Fruit fly (Drosophila melanogaster) whole organism, prepupa: ENCODE measurements around the gene CG7675.

ENCODE experiments used
- Blimp-1 ChIP-seq: fragments of 200-800 bp; sonication (Bioruptor generic); optimal IDR thresholded peaks from 3 replicates; lab custom pipeline; 2017; ENCODE audit warnings: missing biosample characterization, missing genetic modification characterization, mild to moderate bottlenecking, moderate library complexity, missing genetic modification reagents
- CG10631 ChIP-seq: fragments of 200-800 bp; sonication (Bioruptor generic); optimal IDR thresholded peaks from 2 replicates; lab custom pipeline; 2016; ENCODE audit warnings: missing biosample characterization, missing genetic modification characterization
- CG11902 ChIP-seq: fragments of 200-800 bp; sonication (Bioruptor generic); optimal IDR thresholded peaks from 3 replicates; lab custom pipeline; 2016; ENCODE audit warnings: missing biosample characterization, missing genetic modification characterization
- CG15336 ChIP-seq: fragments of 200-800 bp; sonication (Bioruptor generic); IDR thresholded peaks from 2 replicates; pipeline ENCODE4 v1.3.6; 2022; ENCODE audit warnings: missing biosample characterization, missing genetic modification characterization
- CG16779 ChIP-seq: fragments of 200-800 bp; sonication (Bioruptor generic); optimal IDR thresholded peaks from 3 replicates; lab custom pipeline; 2017; ENCODE audit warnings: missing biosample characterization, mild to moderate bottlenecking, missing genetic modification characterization
- CG31627 ChIP-seq: fragments of 200-800 bp; sonication (Bioruptor generic); optimal IDR thresholded peaks from 3 replicates; lab custom pipeline; 2016; ENCODE audit warnings: missing biosample characterization, missing genetic modification characterization
- CG34406 ChIP-seq: fragments of 200-800 bp; sonication (Bioruptor generic); optimal IDR thresholded peaks from 3 replicates; lab custom pipeline; 2016; ENCODE audit warnings: missing biosample characterization, missing genetic modification characterization
- CG3919 ChIP-seq: fragments of 200-800 bp; sonication (Bioruptor generic); optimal IDR thresholded peaks from 3 replicates; lab custom pipeline; 2016; ENCODE audit warnings: missing biosample characterization, missing genetic modification characterization
- CG6163 ChIP-seq: fragments of 200-800 bp; sonication (Bioruptor generic); IDR thresholded peaks from 3 replicates; pipeline ENCODE4 v1.3.6; 2022; ENCODE audit warnings: missing biosample characterization, missing genetic modification characterization
- CG6854 ChIP-seq: fragments of 200-800 bp; sonication (Bioruptor generic); optimal IDR thresholded peaks from 2 replicates; lab custom pipeline; 2017; ENCODE audit warnings: missing biosample characterization, mild to moderate bottlenecking, missing genetic modification characterization
- CG7368 ChIP-seq: fragments of 200-800 bp; sonication (Bioruptor generic); optimal IDR thresholded peaks from 3 replicates; lab custom pipeline; 2016; ENCODE audit warnings: missing biosample characterization, missing genetic modification characterization
- CG8119 ChIP-seq: fragments of 200-800 bp; sonication (Bioruptor generic); IDR thresholded peaks from 3 replicates; pipeline ENCODE4 v1.3.6; 2022; ENCODE audit warnings: missing biosample characterization, missing genetic modification characterization
- CG8319 ChIP-seq: fragments of 200-800 bp; sonication (Bioruptor generic); optimal IDR thresholded peaks from 3 replicates; lab custom pipeline; 2016; ENCODE audit warnings: missing biosample characterization, missing genetic modification characterization
- CG8632 ChIP-seq: fragments of 200-800 bp; sonication (Bioruptor generic); optimal IDR thresholded peaks from 3 replicates; lab custom pipeline; 2016; ENCODE audit warnings: missing biosample characterization, missing genetic modification characterization
- CG9139 ChIP-seq: fragments of 200-800 bp; sonication (Bioruptor generic); optimal IDR thresholded peaks from 3 replicates; lab custom pipeline; 2017; ENCODE audit warnings: missing biosample characterization, mild to moderate bottlenecking, missing genetic modification characterization
- Eip78C ChIP-seq: fragments of 200-800 bp; sonication (Bioruptor generic); peaks from one replicate; lab custom pipeline; 2016; ENCODE audit warnings: missing biosample characterization, missing genetic modification characterization
- Ets96B ChIP-seq: fragments of 200-800 bp; optimal IDR thresholded peaks from 2 replicates; lab custom pipeline; 2019; ENCODE audit warnings: missing biosample characterization, mild to moderate bottlenecking, missing genetic modification characterization, moderate library complexity
- Gug ChIP-seq: fragments of 200-800 bp; sonication (Bioruptor generic); IDR thresholded peaks from 2 replicates; pipeline ENCODE4 v1.3.6; 2022; ENCODE audit warnings: missing biosample characterization, missing genetic modification characterization
- Hr4 ChIP-seq: fragments of 200-800 bp; sonication (Bioruptor generic); optimal IDR thresholded peaks from 3 replicates; lab custom pipeline; 2016; ENCODE audit warnings: missing biosample characterization, missing genetic modification characterization
- Lpt ChIP-seq: fragments of 200-800 bp; sonication (Bioruptor generic); optimal IDR thresholded peaks from 3 replicates; lab custom pipeline; 2016; ENCODE audit warnings: missing biosample characterization, missing genetic modification characterization
- Met ChIP-seq: fragments of 200-800 bp; sonication (Bioruptor generic); optimal IDR thresholded peaks from 3 replicates; lab custom pipeline; 2016; ENCODE audit warnings: missing biosample characterization, missing genetic modification characterization
- OdsH ChIP-seq: fragments of 200-800 bp; sonication (Bioruptor generic); optimal IDR thresholded peaks from 3 replicates; lab custom pipeline; 2016; ENCODE audit warnings: missing biosample characterization, missing genetic modification characterization
- Smox ChIP-seq: fragments of 200-800 bp; sonication (Bioruptor generic); optimal IDR thresholded peaks from 3 replicates; lab custom pipeline; 2016; ENCODE audit warnings: missing biosample characterization, missing genetic modification characterization
- Sox102F ChIP-seq: fragments of 200-800 bp; sonication (Bioruptor generic); optimal IDR thresholded peaks from 2 replicates; lab custom pipeline; 2016; ENCODE audit warnings: missing biosample characterization, mild to moderate bottlenecking, missing genetic modification characterization
- achi ChIP-seq: fragments of 200-800 bp; sonication (Bioruptor generic); optimal IDR thresholded peaks from 3 replicates; lab custom pipeline; 2016; ENCODE audit warnings: missing biosample characterization, missing genetic modification characterization
- acj6 ChIP-seq: fragments of 200-800 bp; sonication (Bioruptor generic); optimal IDR thresholded peaks from 3 replicates; lab custom pipeline; 2016; ENCODE audit warnings: missing biosample characterization, missing genetic modification characterization
- dac ChIP-seq: fragments of 200-800 bp; sonication (Bioruptor generic); optimal IDR thresholded peaks from 2 replicates; lab custom pipeline; 2017; ENCODE audit warnings: missing biosample characterization, mild to moderate bottlenecking, missing genetic modification characterization
- dsx ChIP-seq: fragments of 200-800 bp; optimal IDR thresholded peaks from 3 replicates; lab custom pipeline; 2019; ENCODE audit warnings: missing biosample characterization, mild to moderate bottlenecking, missing genetic modification characterization, moderate library complexity; ENCODE audit not compliant: poor library complexity, severe bottlenecking
- eg ChIP-seq: fragments of 200-800 bp; sonication (Bioruptor generic); IDR thresholded peaks from 3 replicates; pipeline ENCODE4 v1.3.6; 2022; ENCODE audit warnings: missing biosample characterization, missing genetic modification characterization
- esn ChIP-seq: fragments of 200-800 bp; sonication (Bioruptor generic); optimal IDR thresholded peaks from 2 replicates; lab custom pipeline; 2016; ENCODE audit warnings: missing biosample characterization, mild to moderate bottlenecking, missing genetic modification characterization, moderate library complexity
- fd59A ChIP-seq: fragments of 200-800 bp; sonication (Bioruptor generic); optimal IDR thresholded peaks from 2 replicates; lab custom pipeline; 2017; ENCODE audit warnings: missing biosample characterization, mild to moderate bottlenecking, missing genetic modification characterization, missing genetic modification reagents
- lz ChIP-seq: fragments of 200-800 bp; sonication (Bioruptor generic); optimal IDR thresholded peaks from 3 replicates; lab custom pipeline; 2016; ENCODE audit warnings: missing biosample characterization, missing genetic modification characterization
- net ChIP-seq: fragments of 200-800 bp; sonication (Bioruptor generic); optimal IDR thresholded peaks from 3 replicates; lab custom pipeline; 2016; ENCODE audit warnings: missing biosample characterization, missing genetic modification characterization
- pdm3 ChIP-seq: fragments of 200-800 bp; sonication (Bioruptor generic); optimal IDR thresholded peaks from 3 replicates; lab custom pipeline; 2016; ENCODE audit warnings: missing biosample characterization, missing genetic modification characterization
- salr ChIP-seq, 2 experiments: fragments of 200-800 bp; sonication (Bioruptor generic); optimal IDR thresholded peaks; 3 replicates each; lab custom pipeline; 2016 to 2018; ENCODE audit warnings: missing biosample characterization in 2 of 2, missing genetic modification characterization in 2 of 2, mild to moderate bottlenecking in 1 of 2
- spab ChIP-seq: fragments of 200-800 bp; sonication (Bioruptor generic); optimal IDR thresholded peaks from 2 replicates; lab custom pipeline; 2017; ENCODE audit warnings: missing biosample characterization, mild to moderate bottlenecking, missing genetic modification characterization, missing genetic modification reagents
- ss ChIP-seq, 2 experiments: fragments of 200-800 bp; sonication (Bioruptor generic); optimal IDR thresholded peaks; 2 replicates in 1 of 2; 3 replicates in 1 of 2; lab custom pipeline; 2017 to 2018; ENCODE audit warnings: mild to moderate bottlenecking in 2 of 2, missing biosample characterization in 2 of 2, missing genetic modification characterization in 2 of 2, moderate library complexity in 1 of 2
- topi ChIP-seq: fragments of 200-800 bp; sonication (Bioruptor generic); optimal IDR thresholded peaks from 3 replicates; lab custom pipeline; 2016; ENCODE audit warnings: missing biosample characterization, missing genetic modification characterization

CG7675 gene

dm6 chr3R:18384972-18385371 is 4.0 kb upstream of the CG7675 start, which contains the start of gene CG14309:
CG14309 (minus strand) TSS chr3R:18385072.
- TF ChIP-seq CG10631 (GFP tag; lab: Kevin White, UChicago) = no peak
- TF ChIP-seq spab (GFP tag; lab: Kevin White, UChicago) = no peak
- no peak for TF ChIP-seq net (GFP tag; lab: Kevin White, UChicago)
- TF ChIP-seq Ets96B (tag; lab: Kevin White, UChicago) = no peak
- TF ChIP-seq Hr4 = no peak

dm6 chr3R:18380251-18380812 is 646 bp downstream of the CG7675 start:
- TF ChIP-seq dsx (no peak), Hr4 (no peak), Met (GFP tag; lab: Kevin White, UChicago) (no peak), CG7368 (GFP tag; lab: Kevin White, UChicago) (no peak), Smox (GFP tag; lab: Kevin White, UChicago) (no peak), Blimp-1 (GFP tag; lab: Kevin White, UChicago) (peak; percentile 73), Eip78C (GFP tag; lab: Kevin White, UChicago) (peak; percentile 28), CG9139 (GFP tag; lab: Kevin White, UChicago) (no peak)

- TF ChIP-seq Blimp-1 (GFP tag; lab: Kevin White, UChicago) (no peak), fd59A (GFP tag; lab: Kevin White, UChicago) (no peak), Sox102F (GFP tag; lab: Kevin White, UChicago) (no peak), Eip78C (GFP tag; lab: Kevin White, UChicago) (no peak), ss (GFP tag; optimal IDR thresholded peaks at IDR 0.05; lab: Kevin White, UChicago) (no peak), Lpt (GFP tag; lab: Kevin White, UChicago) (no peak), CG6854 (no peak), CG31627 (no peak), topi (GFP tag; lab: Kevin White, UChicago) (no peak), CG6163 (GFP tag; lab: Robert Waterston, UW) (no peak), Met (GFP tag; lab: Kevin White, UChicago) (no peak)
These were observed 8.2 kb downstream of the CG7675 start, which contains the start of gene gl for dm6 chr3R:18372688-18373304. gl (minus strand) TSS chr3R:18372738.

- TF ChIP-seq salr (GFP tag; optimal IDR thresholded peaks at IDR 0.05; lab: Kevin White, UChicago) (peak in 1 of 2 experiments; percentile 19), pdm3 (GFP tag; lab: Kevin White, UChicago) (peak; percentile 31), CG6163 (GFP tag; lab: Robert Waterston, UW) (peak; percentile 70), Eip78C (GFP tag; lab: Kevin White, UChicago) (peak; percentile 80), CG8632 (GFP tag; lab: Kevin White, UChicago) (peak; percentile 22), Met (GFP tag; lab: Kevin White, UChicago) (peak; percentile 32), lz (peak; percentile 27), esn (GFP tag; lab: Kevin White, UChicago) (peak; percentile 22), eg (peak; percentile 82), Lpt (GFP tag; lab: Kevin White, UChicago) (no peak), achi (GFP tag; lab: Kevin White, UChicago) (peak; percentile 42), CG15336 (GFP tag; lab: Robert Waterston, UW) (0 out of 2 replicates have a peak, but pooled peaks have one; percentile 26), net (GFP tag; lab: Kevin White, UChicago) (peak; percentile 50), dsx (no peak), CG7368 (GFP tag; lab: Kevin White, UChicago) (peak; percentile 31), OdsH (GFP tag; lab: Kevin White, UChicago) (peak; percentile 44), CG16779 (tag; lab: Kevin White, UChicago) (no peak), Ets96B (tag; lab: Kevin White, UChicago) (peak; percentile 12), Hr4 (peak; percentile 49), dac (GFP tag; lab: Kevin White, UChicago) (no peak), Gug (GFP tag; lab: Robert Waterston, UW) (peak; percentile 60), CG34406 (GFP tag; lab: Kevin White, UChicago) (peak; percentile 5), CG10631 (GFP tag; lab: Kevin White, UChicago) (peak; percentile 19), acj6 (GFP tag; lab: Kevin White, UChicago) (peak; percentile 21), CG11902 (GFP tag; lab: Kevin White, UChicago) (no peak), CG3919 (GFP tag; lab: Kevin White, UChicago) (peak; percentile 33), CG8119 (GFP tag; lab: Robert Waterston, UW) (0 out of 3 replicates have a peak, but pooled peaks have one; percentile 20), CG8319 (GFP tag; lab: Kevin White, UChicago) (no peak)
These were observed 9.6 kb downstream of the CG7675 start for dm6 chr3R:18371346-18371745.
